Worm (Caenorhabditis elegans): ENCODE results near the gene tag-325.

The tag-325 gene

DNA sequence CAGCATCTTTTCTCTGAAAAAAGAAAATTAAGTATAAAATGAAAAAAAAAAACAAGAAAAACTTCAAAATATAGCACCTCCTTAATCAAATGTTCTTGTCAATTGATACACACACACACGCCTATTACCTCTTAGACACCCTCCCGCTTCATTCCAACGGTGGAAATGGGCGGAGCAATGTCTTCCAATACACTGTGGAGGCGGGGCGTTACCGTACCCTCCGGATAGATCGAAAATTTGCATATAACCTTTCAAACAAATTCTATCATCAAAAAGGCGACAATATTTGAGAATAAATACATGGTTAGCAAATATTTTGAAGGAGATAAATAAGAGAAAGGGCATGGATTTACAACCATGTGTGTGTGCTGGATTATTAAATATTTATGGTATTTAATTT, 11.5 kb downstream of the tag-325 start (continued):
- TF ChIP-seq F57A8.1 (GFP tag; optimal IDR thresholded peaks at IDR 0.05) (no peak), K12H6.12 (tag; optimal IDR thresholded peaks at IDR 0.05) (no peak), ceh-91 (GFP tag; IDR thresholded peaks at IDR 0.05) (no peak), T26A5.8 (tag; optimal IDR thresholded peaks at IDR 0.05) (no peak), tbx-9 (tag; optimal IDR thresholded peaks at IDR 0.05; ENCODE audit: borderline replicate concordance) (no peak), attf-5 (GFP tag; optimal IDR thresholded peaks at IDR 0.05) (peak; percentile 28), F22D6.2 (tag; optimal IDR thresholded peaks at IDR 0.05) (no peak), F55B11.4 (tag; optimal IDR thresholded peaks at IDR 0.05; ENCODE audit: borderline replicate concordance, insufficient read depth) (no peak), nfya-2 (GFP tag; IDR thresholded peaks at IDR 0.05) (no peak), dox-1 (GFP tag; IDR thresholded peaks at IDR 0.05) (no peak), lin-35 (GFP tag; optimal IDR thresholded peaks at IDR 0.05) (no peak), pbrm-1 (GFP tag; IDR thresholded peaks at IDR 0.05) (no peak), snpc-4 (GFP tag; optimal IDR thresholded peaks at IDR 0.05) (no peak), snpc-4 (tag; optimal IDR thresholded peaks at IDR 0.05) (no peak)

DNA sequence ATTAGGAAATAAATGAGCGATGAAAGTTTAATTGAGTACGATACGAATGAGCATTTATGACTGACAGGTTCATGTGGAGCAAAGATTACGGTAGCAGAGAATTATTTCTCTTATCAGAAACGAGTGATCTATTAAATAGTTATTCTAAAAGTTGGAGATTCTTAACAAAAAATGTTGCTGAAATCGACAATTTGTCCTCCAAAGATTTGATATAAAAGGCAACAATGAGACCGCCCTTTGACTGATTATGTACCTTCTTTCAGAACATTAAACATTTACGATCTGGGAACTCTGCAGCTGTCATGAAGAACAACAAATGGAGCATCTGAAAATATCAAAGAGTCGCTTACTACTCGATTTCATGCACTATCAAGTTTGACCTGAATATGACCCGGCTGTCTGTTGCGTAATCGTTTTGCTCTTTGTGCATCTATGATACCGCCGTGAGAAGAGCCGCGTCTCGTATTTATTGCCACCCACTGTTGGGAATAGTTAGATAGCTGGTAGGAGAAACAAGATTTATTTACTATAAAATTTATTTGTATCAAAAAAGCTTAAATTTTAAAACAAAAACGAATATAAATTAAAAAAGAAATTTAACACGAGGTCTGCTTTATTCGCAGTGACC, 13.0 kb downstream of the tag-325 start, which contains the start of gene pal-1:
TSS of gene pal-1 (minus strand) at position 51 of the 628 bp plus-strand sequence.
- TF ChIP-seq lin-54 (GFP tag; optimal IDR thresholded peaks at IDR 0.05) (no peak), ztf-18 (tag; optimal IDR thresholded peaks at IDR 0.05) (no peak), lin-35 (GFP tag; optimal IDR thresholded peaks at IDR 0.05) (no peak), madf-8 (GFP tag; conservative IDR thresholded peaks at IDR 0.05) (no peak), efl-1 (GFP tag; optimal IDR thresholded peaks at IDR 0.05) (no peak), nfya-2 (GFP tag; IDR thresholded peaks at IDR 0.05) (no peak), ekl-4 (GFP tag; IDR thresholded peaks at IDR 0.05) (no peak), rpc-1 (optimal IDR thresholded peaks at IDR 0.05) (no peak), rpc-1 (tag; optimal IDR thresholded peaks at IDR 0.05) (no peak), ztf-25 (GFP tag; IDR thresholded peaks at IDR 0.05) (no peak)

DNA sequence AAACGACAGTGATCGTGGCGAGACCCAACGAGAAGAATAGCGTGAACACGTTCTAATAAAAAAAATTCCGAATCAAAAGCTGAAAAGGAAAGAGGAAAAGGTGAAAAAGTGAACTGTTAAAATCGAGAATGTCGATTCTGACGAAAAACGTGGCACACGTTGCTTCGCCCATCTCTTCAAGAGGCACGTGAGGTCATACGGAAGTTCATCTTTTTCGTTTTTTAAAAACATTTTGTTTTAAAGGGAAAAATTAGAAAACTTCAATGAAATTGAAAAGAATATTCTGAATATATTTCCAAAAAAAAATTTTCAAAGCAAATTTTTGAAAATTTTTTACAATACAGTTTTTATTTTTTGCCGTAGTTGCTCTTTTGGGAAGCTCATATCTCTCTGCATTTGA, 14.6 kb downstream of the tag-325 start, which contains the start of gene C38D4.7:
TSS of gene C38D4.7 (minus strand) at position 101 of the 400 bp plus-strand sequence.
- TF ChIP-seq ztf-28 (GFP tag; IDR thresholded peaks at IDR 0.05) (no peak), hlh-12 (tag; optimal IDR thresholded peaks at IDR 0.05) (no peak), tlf-1 (GFP tag; optimal IDR thresholded peaks at IDR 0.05) (no peak), nhr-179 (tag; optimal IDR thresholded peaks at IDR 0.05) (no peak), madf-6 (GFP tag; IDR thresholded peaks at IDR 0.05) (no peak), somi-1 (GFP tag; optimal IDR thresholded peaks at IDR 0.05) (no peak), ceh-58 (GFP tag; IDR thresholded peaks at IDR 0.05) (no peak), ztf-18 (tag; optimal IDR thresholded peaks at IDR 0.05) (no peak), efl-1 (GFP tag; optimal IDR thresholded peaks at IDR 0.05) (no peak), F37B4.10 (GFP tag; IDR thresholded peaks at IDR 0.05) (no peak), ztf-6 (GFP tag; IDR thresholded peaks at IDR 0.05) (no peak), nhr-120 (GFP tag; IDR thresholded peaks at IDR 0.05) (no peak), F49E8.2 (tag; optimal IDR thresholded peaks at IDR 0.05; ENCODE audit: insufficient read depth) (no peak)

DNA sequence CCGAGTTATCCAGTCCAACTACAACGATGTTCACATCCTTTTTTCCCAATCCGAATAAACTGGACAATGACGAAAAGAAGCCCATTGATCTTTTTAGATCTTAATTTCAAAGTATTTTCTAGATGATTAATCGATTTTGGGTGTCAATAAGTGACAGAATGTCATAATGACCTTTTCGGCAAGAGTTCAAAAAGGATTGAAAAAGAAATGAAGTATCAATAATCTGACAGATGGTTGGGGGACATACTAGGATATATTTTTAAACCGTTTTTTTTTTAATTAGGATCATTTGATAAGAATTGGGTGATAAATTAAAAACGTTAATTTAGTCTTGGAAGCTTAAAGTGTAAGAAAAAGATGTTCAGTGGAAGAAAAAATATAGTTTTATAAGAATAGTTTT, 18.1 kb downstream of the tag-325 start, which contains the start of gene arl-6:
TSS of gene arl-6 (minus strand) at position 101 of the 400 bp plus-strand sequence.
- TF ChIP-seq B0019.2 (GFP tag; conservative IDR thresholded peaks at IDR 0.05) (no peak), ceh-91 (GFP tag; IDR thresholded peaks at IDR 0.05) (no peak), Y67H2A.10 (GFP tag; conservative IDR thresholded peaks at IDR 0.05) (no peak), F37B4.10 (GFP tag; IDR thresholded peaks at IDR 0.05) (no peak), F10E7.11 (tag; optimal IDR thresholded peaks at IDR 0.05) (no peak), hmg-1.2 (GFP tag; IDR thresholded peaks at IDR 0.05) (no peak), ztf-28 (GFP tag; IDR thresholded peaks at IDR 0.05) (no peak), unc-130 (GFP tag; optimal IDR thresholded peaks at IDR 0.05) (no peak), unc-62 (GFP tag; optimal IDR thresholded peaks at IDR 0.05) (no peak), hsf-1 (GFP tag; IDR thresholded peaks at IDR 0.05) (no peak), him-1 (tag; optimal IDR thresholded peaks at IDR 0.05) (no peak), C17E4.6 (GFP tag; IDR thresholded peaks at IDR 0.05) (no peak), cebp-2 (GFP tag; IDR thresholded peaks at IDR 0.05) (no peak), zim-3 (tag; optimal IDR thresholded peaks at IDR 0.05) (no peak), lag-1 (GFP tag; IDR thresholded peaks at IDR 0.05) (no peak), snpc-3.4 (tag; optimal IDR thresholded peaks at IDR 0.05) (no peak)

Data from whole organism, young adult.